Worm (Caenorhabditis elegans): ENCODE data around the gene gna-1.

DNA sequence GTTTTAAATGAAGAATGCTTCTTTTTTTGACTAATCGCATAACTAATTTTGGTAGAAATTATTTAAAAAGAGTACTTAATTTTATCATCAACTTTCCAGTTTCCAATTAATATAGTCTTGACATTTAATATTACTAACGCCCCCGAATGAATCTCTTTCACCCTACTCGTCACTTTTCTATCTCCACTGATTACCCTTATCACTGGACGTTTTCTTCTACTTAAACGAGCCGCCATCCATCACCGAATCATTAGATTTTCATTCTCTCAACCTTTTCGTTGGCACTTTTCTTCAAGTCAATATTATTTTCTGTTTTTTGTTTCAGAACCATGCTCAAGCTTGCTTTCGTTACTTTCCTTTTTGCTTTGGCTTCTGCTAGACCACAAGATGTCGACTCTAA lies 42.4 kb downstream of the gna-1 start, which contains the start of gene lys-1:
- TF ChIP-seq lin-32 (GFP tag; optimal IDR thresholded peaks at IDR 0.05) = no peak
- TF ChIP-seq unc-120 (tag; optimal IDR thresholded peaks at IDR 0.05; ENCODE audit: poor library complexity, severe bottlenecking) = no peak
- TF ChIP-seq nhr-237 (tag; optimal IDR thresholded peaks at IDR 0.05) = no peak
- no peak for TF ChIP-seq bed-3 (GFP tag; optimal IDR thresholded peaks at IDR 0.05)
- TF ChIP-seq lin-13 (tag; optimal IDR thresholded peaks at IDR 0.05) = no peak
- no peak for TF ChIP-seq cnd-1 (tag; optimal IDR thresholded peaks at IDR 0.05)
